Fruit fly (Drosophila melanogaster) S2 (cell line): ENCODE data around the gene CG13950.

Experiments used
- CG8478 ChIP-seq: fragments of >200 bp; optimal IDR thresholded peaks from 2 replicates; lab custom pipeline; 2018
- CTCF ChIP-seq, 2 experiments: fragments of >200 bp; optimal IDR thresholded peaks; 2 replicates each; lab custom pipeline; 2018

- peak in 1 of 2 experiments; percentile 39 for TF ChIP-seq CTCF (optimal IDR thresholded peaks at IDR 0.05; lab: Kevin White, UChicago)
- TF ChIP-seq CG8478: no peak
Observed at dm6 chr2L:852647-853111, 7.3 kb upstream of the CG13950 start, which contains the start of the genes CG4291 and kraken.
